Fruit fly (Drosophila melanogaster): ENCODE data around the gene RanBP3.

Gene RanBP3

DNA sequence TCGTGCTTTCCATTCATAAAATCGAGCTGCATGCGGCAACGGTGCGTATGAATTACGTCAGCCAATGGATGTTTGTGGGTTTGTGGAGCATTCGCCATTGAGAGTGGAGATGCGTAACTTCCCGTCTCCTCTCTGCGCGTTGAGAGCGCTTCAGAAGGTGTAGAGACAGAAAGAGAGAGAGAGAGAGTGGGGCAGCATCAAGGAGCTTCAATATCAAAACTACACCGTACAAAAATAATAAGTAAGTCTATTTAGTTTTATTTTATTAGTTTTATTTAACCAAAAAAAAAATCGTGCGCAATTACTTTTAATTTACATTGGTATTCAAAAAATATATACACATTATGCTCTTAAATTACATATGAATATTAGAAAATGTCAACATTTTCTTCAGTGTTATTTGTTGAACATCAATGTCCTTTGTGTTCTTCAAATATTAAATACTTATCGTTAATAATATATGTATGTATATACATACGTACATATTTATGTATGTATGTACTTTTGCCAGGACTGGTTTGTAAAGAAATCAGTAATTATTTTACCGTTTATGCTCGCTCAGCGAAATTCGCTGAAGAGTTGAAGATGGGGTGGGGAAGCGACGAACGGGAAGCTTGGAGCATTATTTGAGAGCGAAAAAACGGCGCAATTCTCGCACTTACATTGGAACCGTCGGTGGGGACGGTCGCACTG is 29.8 kb downstream of the RanBP3 start, which contains the start of gene CG10365 (continued):
- TF ChIP-seq Optix (GFP tag; IDR thresholded peaks at IDR 0.05), result no peak
- TF ChIP-seq grau (tag; optimal IDR thresholded peaks at IDR 0.05), result peak; percentile 86
- TF ChIP-seq Ptx1 (GFP tag; IDR thresholded peaks at IDR 0.05), result peak; percentile 92
- TF ChIP-seq CG4854 (GFP tag; optimal IDR thresholded peaks at IDR 0.05), result no peak
- no peak for TF ChIP-seq Opbp (GFP tag; IDR thresholded peaks at IDR 0.05; ENCODE audit: partially characterized antibody)
- 0 out of 3 replicates have a peak, but pooled peaks have one; percentile 28 for TF ChIP-seq CG2889 (GFP tag; IDR thresholded peaks at IDR 0.05)
- peak; percentile 25 for TF ChIP-seq Usf (GFP tag; optimal IDR thresholded peaks at IDR 0.05)
- peak; percentile 91 for TF ChIP-seq gcm (GFP tag; optimal IDR thresholded peaks at IDR 0.05)
- TF ChIP-seq zen2 (GFP tag; IDR thresholded peaks at IDR 0.05; ENCODE audit: partially characterized antibody), result no peak
- no peak for TF ChIP-seq CHES-1-like (GFP tag; optimal IDR thresholded peaks at IDR 0.05)
- TF ChIP-seq Hmx (GFP tag; optimal IDR thresholded peaks at IDR 0.05), result no peak
- peak; percentile 90 for TF ChIP-seq CG30403 (GFP tag; optimal IDR thresholded peaks at IDR 0.05)
- TF ChIP-seq Atf-2 (GFP tag; optimal IDR thresholded peaks at IDR 0.05), result no peak
- TF ChIP-seq al (GFP tag; IDR thresholded peaks at IDR 0.05), result peak; percentile 68
- no peak for TF ChIP-seq gcm2 (GFP tag; optimal IDR thresholded peaks at IDR 0.05)
- TF ChIP-seq Ravus (GFP tag; IDR thresholded peaks at IDR 0.05), result peak; percentile 76
- TF ChIP-seq CG10267 (tag; optimal IDR thresholded peaks at IDR 0.05), result peak; percentile 84
- peak; percentile 51; the same call in 2 of the 3 replicates for TF ChIP-seq CG11560 (tag; IDR thresholded peaks at IDR 0.05)
- TF ChIP-seq ind (GFP tag; optimal IDR thresholded peaks at IDR 0.05), result peak; percentile 81
- peak; percentile 59 for TF ChIP-seq zf30C (GFP tag; optimal IDR thresholded peaks at IDR 0.05)
- TF ChIP-seq Sin3A (optimal IDR thresholded peaks at IDR 0.05), result no peak
- peak; percentile 32; the same call in 1 of the 2 replicates for TF ChIP-seq CG6272 (GFP tag; IDR thresholded peaks at IDR 0.05)
- TF ChIP-seq jing (GFP tag; optimal IDR thresholded peaks at IDR 0.05), result no peak
- no peak for TF ChIP-seq Ets97D (GFP tag; optimal IDR thresholded peaks at IDR 0.05)
- TF ChIP-seq fd96Cb (tag; optimal IDR thresholded peaks at IDR 0.05), result peak; percentile 86
- peak; percentile 77 for TF ChIP-seq crol (GFP tag; IDR thresholded peaks at IDR 0.05)
- TF ChIP-seq pum (GFP tag; optimal IDR thresholded peaks at IDR 0.05), result no peak
- peak; percentile 70 for TF ChIP-seq CG12769 (tag; optimal IDR thresholded peaks at IDR 0.05)
- TF ChIP-seq hbn (GFP tag; IDR thresholded peaks at IDR 0.05; ENCODE audit: partially characterized antibody), result no peak
- TF ChIP-seq en (GFP tag; optimal IDR thresholded peaks at IDR 0.05), result no peak
- peak; percentile 95 for TF ChIP-seq dmrt99B (tag; optimal IDR thresholded peaks at IDR 0.05)
- TF ChIP-seq Sox100B (GFP tag; optimal IDR thresholded peaks at IDR 0.05), result peak; percentile 93
- no peak for TF ChIP-seq CG34224 (GFP tag; IDR thresholded peaks at IDR 0.05; ENCODE audit: partially characterized antibody)
- peak; percentile 78 for TF ChIP-seq Aef1 (GFP tag; IDR thresholded peaks at IDR 0.05)
- TF ChIP-seq NFAT (GFP tag; IDR thresholded peaks at IDR 0.05), result peak; percentile 50; the same call in 1 of the 2 replicates
- 0 out of 3 replicates have a peak, but pooled peaks have one; percentile 46 for TF ChIP-seq CG6175 (GFP tag; IDR thresholded peaks at IDR 0.05)
- TF ChIP-seq CG11696 (GFP tag; IDR thresholded peaks at IDR 0.05), result peak; percentile 70
- peak; percentile 76 for TF ChIP-seq odd (GFP tag; optimal IDR thresholded peaks at IDR 0.05)
- TF ChIP-seq CTCF (GFP tag; optimal IDR thresholded peaks at IDR 0.05), result no peak
- TF ChIP-seq CG12744 (GFP tag; optimal IDR thresholded peaks at IDR 0.05), result no peak
- TF ChIP-seq tin (GFP tag; optimal IDR thresholded peaks at IDR 0.05), result peak; percentile 67
- peak; percentile 93 for TF ChIP-seq CG12659 (GFP tag; optimal IDR thresholded peaks at IDR 0.05)
- TF ChIP-seq ara (GFP tag; IDR thresholded peaks at IDR 0.05), result no peak
- TF ChIP-seq CG3995 (GFP tag; optimal IDR thresholded peaks at IDR 0.05), result no peak
- peak; percentile 79 for TF ChIP-seq run (tag; optimal IDR thresholded peaks at IDR 0.05)
- TF ChIP-seq E2f2 (GFP tag; IDR thresholded peaks at IDR 0.05), result peak; percentile 56; the same call in 1 of the 2 replicates
- TF ChIP-seq tap (tag; optimal IDR thresholded peaks at IDR 0.05), result peak; percentile 71
- TF ChIP-seq luna (GFP tag; optimal IDR thresholded peaks at IDR 0.05), result no peak
- TF ChIP-seq CG7372 (GFP tag; IDR thresholded peaks at IDR 0.05), result peak; percentile 56; the same call in 1 of the 2 replicates
- TF ChIP-seq CG30431 (GFP tag; optimal IDR thresholded peaks at IDR 0.05), result no peak
- peak; percentile 67 for TF ChIP-seq seq (GFP tag; IDR thresholded peaks at IDR 0.05)
